Fruit fly (Drosophila melanogaster): ENCODE results near the gene Zasp67.
A peak's percentile ranks its signal among the peaks of the same experiment; 100 is the strongest.

Gene Zasp67

dm6 chr3L:9742342-9742741 is 55.1 kb downstream of the Zasp67 start (continued):
- TF ChIP-seq rib (GFP tag; IDR thresholded peaks at IDR 0.05) (no peak), pb (GFP tag; optimal IDR thresholded peaks at IDR 0.05) (no peak)

DNA sequence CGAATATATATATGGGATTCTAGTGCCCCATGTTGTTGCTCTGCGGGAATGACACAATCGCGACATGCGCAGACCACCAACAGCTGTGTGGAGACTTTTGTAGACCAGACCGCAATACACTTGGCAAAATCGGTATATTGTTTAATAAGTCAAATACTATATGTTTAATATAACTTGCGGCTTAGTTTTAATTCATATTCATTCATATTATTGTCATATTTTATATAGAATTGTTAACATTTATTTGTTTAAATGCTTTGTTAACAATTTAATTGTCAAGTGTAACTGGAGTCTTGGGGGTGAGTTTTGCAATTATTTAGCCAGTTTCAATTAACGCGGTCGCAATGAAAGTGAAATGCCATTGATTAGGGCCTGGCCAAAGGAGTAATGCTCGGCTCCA is 57.9 kb downstream of the Zasp67 start:
- TF ChIP-seq CG6791 (GFP tag; IDR thresholded peaks at IDR 0.05; ENCODE audit: partially characterized antibody) (no peak), CG7745 (tag; optimal IDR thresholded peaks at IDR 0.05) (no peak), dmrt99B (tag; optimal IDR thresholded peaks at IDR 0.05) (no peak), CG14710 (tag; optimal IDR thresholded peaks at IDR 0.05) (no peak), Nf-YC (tag; optimal IDR thresholded peaks at IDR 0.05) (no peak), CG6813 (GFP tag; optimal IDR thresholded peaks at IDR 0.05) (no peak), bowl (GFP tag; IDR thresholded peaks at IDR 0.05) (no peak), CG13775 (GFP tag; optimal IDR thresholded peaks at IDR 0.05) (no peak), HLHmδ (GFP tag; optimal IDR thresholded peaks at IDR 0.05) (no peak), Blimp-1 (GFP tag; optimal IDR thresholded peaks at IDR 0.05) (peak; percentile 20), otp (GFP tag; IDR thresholded peaks at IDR 0.05) (no peak), Hmr (GFP tag; optimal IDR thresholded peaks at IDR 0.05) (peak; percentile 46), btn (GFP tag; optimal IDR thresholded peaks at IDR 0.05) (no peak), Med (GFP tag) (no peak), CG1792 (GFP tag; optimal IDR thresholded peaks at IDR 0.05) (no peak), CG17829 (tag; optimal IDR thresholded peaks at IDR 0.05) (peak; percentile 40), CG8944 (GFP tag; optimal IDR thresholded peaks at IDR 0.05) (no peak), CG9932 (GFP tag; IDR thresholded peaks at IDR 0.05) (no peak), CG12942 (GFP tag; optimal IDR thresholded peaks at IDR 0.05) (no peak), CG12744 (GFP tag; optimal IDR thresholded peaks at IDR 0.05) (no peak), Optix (GFP tag; IDR thresholded peaks at IDR 0.05) (no peak), slp2 (GFP tag; optimal IDR thresholded peaks at IDR 0.05) (no peak), bab2 (GFP tag; optimal IDR thresholded peaks at IDR 0.05) (no peak), sob (GFP tag; IDR thresholded peaks at IDR 0.05) (0 out of 2 replicates have a peak, but pooled peaks have one; percentile 25), Meics (GFP tag; optimal IDR thresholded peaks at IDR 0.05) (no peak), Dbx (GFP tag; IDR thresholded peaks at IDR 0.05) (peak; percentile 34; the same call in 1 of the 3 replicates), kni (GFP tag; optimal IDR thresholded peaks at IDR 0.05) (no peak), fd64A (GFP tag; optimal IDR thresholded peaks at IDR 0.05) (no peak), pzg (GFP tag; optimal IDR thresholded peaks at IDR 0.05) (no peak), gsb (GFP tag; IDR thresholded peaks at IDR 0.05) (no peak), Mes4 (GFP tag; optimal IDR thresholded peaks at IDR 0.05) (no peak), CG3281 (GFP tag; optimal IDR thresholded peaks at IDR 0.05) (peak; percentile 6), Awh (GFP tag; IDR thresholded peaks at IDR 0.05) (no peak), CG15696 (tag; optimal IDR thresholded peaks at IDR 0.05) (no peak), CG13296 (GFP tag; optimal IDR thresholded peaks at IDR 0.05) (no peak), CG31441 (GFP tag; IDR thresholded peaks at IDR 0.05) (peak; percentile 54; the same call in 1 of the 2 replicates), Sox102F (GFP tag; optimal IDR thresholded peaks at IDR 0.05) (peak; percentile 8), CG11085 (GFP tag; IDR thresholded peaks at IDR 0.05) (no peak), prd (optimal IDR thresholded peaks at IDR 0.05) (no peak), prd (GFP tag; IDR thresholded peaks at IDR 0.05) (no peak), CG7556 (GFP tag; optimal IDR thresholded peaks at IDR 0.05) (peak; percentile 60), Drgx (GFP tag; IDR thresholded peaks at IDR 0.05) (peak; percentile 70), CG1603 (tag; optimal IDR thresholded peaks at IDR 0.05) (no peak), dati (GFP tag; IDR thresholded peaks at IDR 0.05) (no peak), Dp (GFP tag; optimal IDR thresholded peaks at IDR 0.05) (no peak), CG18011 (GFP tag; optimal IDR thresholded peaks at IDR 0.05) (no peak), pros (GFP tag; optimal IDR thresholded peaks at IDR 0.05) (no peak), CG11695 (GFP tag; IDR thresholded peaks at IDR 0.05) (peak; percentile 29; the same call in 1 of the 3 replicates)

All from whole organism, embryonic.